Worm (Caenorhabditis elegans): ENCODE data around the gene K11G12.6.

DNA sequence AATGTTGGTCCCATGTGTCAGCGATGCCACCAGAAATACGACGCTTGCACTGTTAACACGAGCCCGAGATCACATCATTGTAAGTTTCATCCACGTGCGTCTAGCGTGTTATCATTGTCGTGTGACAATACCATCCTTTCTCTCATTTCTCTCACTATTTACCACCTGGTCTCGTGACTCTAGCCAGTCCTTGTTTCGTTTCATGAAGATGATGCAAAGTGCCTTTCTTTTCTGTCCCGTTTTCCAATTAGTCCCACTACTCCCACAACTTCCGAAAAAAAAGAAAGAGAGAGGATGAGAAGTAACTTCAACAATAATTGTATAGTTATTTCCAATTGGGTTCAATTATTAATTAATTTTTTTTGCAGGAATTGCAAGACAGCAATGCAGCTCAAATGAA is 13.4 kb upstream of the K11G12.6 start:
- TF ChIP-seq dao-5 (tag; optimal IDR thresholded peaks at IDR 0.05) (no peak), him-1 (tag; optimal IDR thresholded peaks at IDR 0.05) (no peak), W03F9.2 (tag; optimal IDR thresholded peaks at IDR 0.05) (no peak)
